Worm (Caenorhabditis elegans) whole organism, young adult: Measurements from ENCODE around the gene msp-36.

Source experiments
- B0035.1 ChIP-seq: sonication (generic microtip); optimal IDR thresholded peaks from 2 replicates; lab custom pipeline; 2016; ENCODE audit warnings: missing genetic modification characterization, mild to moderate bottlenecking, missing compliant biosample characterization, missing genotype, missing genetic modification reagents
- F39B2.1 ChIP-seq: fragments of 200-800 bp; sonication (Bioruptor generic); IDR thresholded peaks from 2 replicates; pipeline ENCODE4 v1.3.6; 2022; ENCODE audit warnings: missing genetic modification reagents, missing genetic modification characterization, missing compliant biosample characterization
- F57A8.1 ChIP-seq: fragments of 200-800 bp; sonication (Bioruptor generic); optimal IDR thresholded peaks from 2 replicates; lab custom pipeline; 2018; ENCODE audit warnings: mild to moderate bottlenecking, missing genetic modification characterization, moderate library complexity, missing compliant biosample characterization
- K12H6.12 ChIP-seq: fragments of 200-800 bp; sonication (Bioruptor generic); optimal IDR thresholded peaks from 2 replicates; lab custom pipeline; 2018; ENCODE audit warnings: mild to moderate bottlenecking, missing genetic modification characterization, missing compliant biosample characterization
- Y53G8AR.9 ChIP-seq: fragments of 200-800 bp; sonication (Bioruptor generic); conservative IDR thresholded peaks from 2 replicates; pipeline ENCODE4 v1.3.6; 2022; ENCODE audit warnings: missing genetic modification reagents, missing genetic modification characterization, missing compliant biosample characterization
- Y79H2A.3 ChIP-seq: fragments of 200-800 bp; sonication (Bioruptor generic); conservative IDR thresholded peaks from 2 replicates; pipeline ENCODE4 v1.3.6; 2022; ENCODE audit warnings: missing genetic modification reagents, missing genetic modification characterization, missing compliant biosample characterization
- ZK185.1 ChIP-seq: sonication (generic microtip); optimal IDR thresholded peaks from 2 replicates; lab custom pipeline; 2016; ENCODE audit warnings: mild to moderate bottlenecking, missing genetic modification characterization, missing compliant biosample characterization; ENCODE audit not compliant: poor library complexity, severe bottlenecking
- akir-1 ChIP-seq: fragments of 200-800 bp; sonication (Bioruptor generic); optimal IDR thresholded peaks from 2 replicates; lab custom pipeline; 2018; ENCODE audit warnings: mild to moderate bottlenecking, missing genetic modification characterization, moderate library complexity, missing compliant biosample characterization
- aptf-2 ChIP-seq: fragments of 200-800 bp; sonication (Bioruptor generic); conservative IDR thresholded peaks from 2 replicates; pipeline ENCODE4 v1.3.6; 2022; ENCODE audit warnings: missing genetic modification reagents, missing genetic modification characterization, missing compliant biosample characterization
- attf-3 ChIP-seq: fragments of 200-800 bp; sonication (Bioruptor generic); conservative IDR thresholded peaks from 2 replicates; pipeline ENCODE4 v1.3.6; 2022; ENCODE audit warnings: missing genetic modification reagents, missing genetic modification characterization, missing compliant biosample characterization
- bed-2 ChIP-seq: fragments of 200-800 bp; sonication (Bioruptor generic); IDR thresholded peaks from 2 replicates; pipeline ENCODE4 v1.3.6; 2022; ENCODE audit warnings: missing genetic modification reagents, missing genetic modification characterization, missing compliant biosample characterization
- ceh-91 ChIP-seq: fragments of 200-800 bp; sonication (Bioruptor generic); IDR thresholded peaks from 2 replicates; pipeline ENCODE4 v1.3.6; 2022; ENCODE audit warnings: missing genetic modification reagents, missing genetic modification characterization, missing compliant biosample characterization
- chd-7 ChIP-seq: sonication (generic microtip); optimal IDR thresholded peaks from 2 replicates; lab custom pipeline; 2016; ENCODE audit warnings: mild to moderate bottlenecking, missing genetic modification characterization, moderate library complexity, missing compliant biosample characterization
- dpff-1 ChIP-seq: sonication (generic microtip); optimal IDR thresholded peaks from 2 replicates; lab custom pipeline; 2017; ENCODE audit warnings: mild to moderate bottlenecking, missing genetic modification characterization, missing compliant biosample characterization
- dpl-1 ChIP-seq: fragments of 150-350 bp; optimal IDR thresholded peaks from 2 replicates; lab custom pipeline; 2014; ENCODE audit warnings: missing biosample characterization, missing genetic modification reagents, missing genetic modification characterization
- efl-1 ChIP-seq: fragments of 150-350 bp; optimal IDR thresholded peaks from 2 replicates; lab custom pipeline; 2014; ENCODE audit warnings: missing biosample characterization, missing genetic modification reagents, missing genetic modification characterization
- egrh-3 ChIP-seq: fragments of 200-800 bp; sonication (Bioruptor generic); IDR thresholded peaks from 2 replicates; pipeline ENCODE4 v1.3.6; 2022; ENCODE audit warnings: missing genetic modification reagents, missing genetic modification characterization, missing compliant biosample characterization
- fkh-3 ChIP-seq: sonication (generic microtip); optimal IDR thresholded peaks from 2 replicates; lab custom pipeline; 2016; ENCODE audit warnings: mild to moderate bottlenecking, missing genetic modification characterization, missing compliant biosample characterization
- him-1 ChIP-seq: sonication (generic microtip); optimal IDR thresholded peaks from 2 replicates; lab custom pipeline; 2016; ENCODE audit warnings: missing genotype, missing genetic modification reagents, missing genetic modification characterization, missing compliant biosample characterization
- hmg-1.2 ChIP-seq: fragments of 200-800 bp; sonication (Bioruptor generic); IDR thresholded peaks from 2 replicates; pipeline ENCODE4 v1.3.6; 2022; ENCODE audit warnings: missing genetic modification reagents, missing genetic modification characterization, missing compliant biosample characterization
- hrde-1 ChIP-seq: sonication (generic microtip); optimal IDR thresholded peaks from 2 replicates; lab custom pipeline; 2016; ENCODE audit warnings: missing genetic modification characterization, mild to moderate bottlenecking, missing compliant biosample characterization, moderate library complexity, missing genotype, missing genetic modification reagents, borderline replicate concordance
- lin-26 ChIP-seq: fragments of 200-800 bp; sonication (Bioruptor generic); IDR thresholded peaks from 2 replicates; pipeline ENCODE4 v1.3.6; 2022; ENCODE audit warnings: missing genetic modification reagents, missing genetic modification characterization, missing compliant biosample characterization
- lin-54 ChIP-seq: fragments of 200-800 bp; sonication (Bioruptor generic); optimal IDR thresholded peaks from 2 replicates; lab custom pipeline; 2018; ENCODE audit warnings: mild to moderate bottlenecking, missing genetic modification characterization, missing compliant biosample characterization
- lsy-27 ChIP-seq: sonication (generic microtip); optimal IDR thresholded peaks from 2 replicates; lab custom pipeline; 2017; ENCODE audit warnings: missing genetic modification characterization, mild to moderate bottlenecking, missing compliant biosample characterization, antibody characterized with exemption, missing genotype, borderline replicate concordance; ENCODE audit not compliant: insufficient read depth
- madf-3 ChIP-seq: fragments of 200-800 bp; sonication (Bioruptor generic); IDR thresholded peaks from 2 replicates; pipeline ENCODE4 v1.3.6; 2022; ENCODE audit warnings: missing genetic modification reagents, missing genetic modification characterization, missing compliant biosample characterization
- madf-6 ChIP-seq: fragments of 200-800 bp; sonication (Bioruptor generic); IDR thresholded peaks from 2 replicates; pipeline ENCODE4 v1.3.6; 2022; ENCODE audit warnings: missing genetic modification reagents, missing genetic modification characterization, missing compliant biosample characterization
- madf-8 ChIP-seq: fragments of 200-800 bp; sonication (Bioruptor generic); conservative IDR thresholded peaks from 2 replicates; pipeline ENCODE4 v1.3.6; 2022; ENCODE audit warnings: missing genetic modification reagents, missing genetic modification characterization, missing compliant biosample characterization
- rcor-1 ChIP-seq: fragments of 200-800 bp; sonication (Bioruptor generic); IDR thresholded peaks from 2 replicates; pipeline ENCODE4 v1.3.6; 2022; ENCODE audit warnings: missing genetic modification reagents, missing genetic modification characterization, missing compliant biosample characterization
- repo-1 ChIP-seq: sonication (generic microtip); optimal IDR thresholded peaks from 2 replicates; lab custom pipeline; 2017; ENCODE audit warnings: mild to moderate bottlenecking, missing genetic modification characterization, missing compliant biosample characterization
- unc-62 ChIP-seq: fragments of 150-350 bp; optimal IDR thresholded peaks from 2 replicates; lab custom pipeline; 2014; ENCODE audit warnings: missing biosample characterization, missing genetic modification reagents, missing genetic modification characterization
- ztf-3 ChIP-seq: fragments of 200-800 bp; sonication (Bioruptor generic); optimal IDR thresholded peaks from 2 replicates; lab custom pipeline; 2018; ENCODE audit warnings: mild to moderate bottlenecking, missing genetic modification characterization, missing compliant biosample characterization

The msp-36 gene

ce11 chrIV:10066456-10066855, 28.8 kb upstream of the msp-36 start (continued):
- TF ChIP-seq Y53G8AR.9 (GFP tag; lab: Robert Waterston, UW), result no peak
- TF ChIP-seq hmg-1.2 (GFP tag; lab: Robert Waterston, UW), result no peak
- TF ChIP-seq lsy-27 (tag; lab: Kevin White, UChicago), result no peak
- no peak for TF ChIP-seq unc-62 (GFP tag; lab: Kevin White, UChicago)
- TF ChIP-seq, all 124 proteins: peak for 0

ce11 chrIV:10067541-10067940, 27.7 kb upstream of the msp-36 start, which contains the start of gene cwn-2:
cwn-2 (plus strand) TSS chrIV:10067816.
- TF ChIP-seq F39B2.1 (GFP tag; lab: Robert Waterston, UW) (no peak), unc-62 (GFP tag; lab: Kevin White, UChicago) (no peak), ztf-3 (GFP tag; lab: Kevin White, UChicago) (no peak), chd-7 (no peak), fkh-3 (tag; lab: Kevin White, UChicago) (no peak), akir-1 (GFP tag; lab: Kevin White, UChicago) (no peak), lin-26 (no peak), Y79H2A.3 (GFP tag; lab: Robert Waterston, UW) (no peak), madf-3 (GFP tag; lab: Robert Waterston, UW) (no peak)

ce11 chrIV:10068266-10068665, 27.0 kb upstream of the msp-36 start:
- no peak for TF ChIP-seq lin-54 (GFP tag; lab: Kevin White, UChicago)
- TF ChIP-seq aptf-2 (GFP tag; lab: Robert Waterston, UW), result no peak
- TF ChIP-seq attf-3 (GFP tag; lab: Robert Waterston, UW), result no peak
- no peak for TF ChIP-seq rcor-1 (GFP tag; lab: Robert Waterston, UW)
- TF ChIP-seq F57A8.1 (GFP tag; lab: Kevin White, UChicago), result no peak
- TF ChIP-seq K12H6.12 (tag; lab: Kevin White, UChicago), result no peak
- TF ChIP-seq him-1 (tag; lab: Kevin White, UChicago), result no peak
- TF ChIP-seq hrde-1 (tag; lab: Kevin White, UChicago), result no peak
- no peak for TF ChIP-seq ceh-91 (GFP tag; lab: Robert Waterston, UW)
- no peak for TF ChIP-seq bed-2 (GFP tag; lab: Robert Waterston, UW)
- TF ChIP-seq dpff-1 (tag; lab: Kevin White, UChicago), result no peak

ce11 chrIV:10071121-10071520, 24.1 kb upstream of the msp-36 start:
- peak; percentile 38; the same call in 1 of the 2 replicates for TF ChIP-seq madf-8 (GFP tag; lab: Robert Waterston, UW)
- TF ChIP-seq efl-1 (GFP tag; lab: Kevin White, UChicago), result peak; percentile 42
- peak; percentile 57; the same call in 1 of the 2 replicates for TF ChIP-seq egrh-3 (GFP tag; lab: Robert Waterston, UW)
- TF ChIP-seq madf-6 (GFP tag; lab: Robert Waterston, UW), result peak; percentile 75

- TF ChIP-seq repo-1 (tag; lab: Kevin White, UChicago), result no peak
- no peak for TF ChIP-seq chd-7
- no peak for TF ChIP-seq dpl-1 (GFP tag; lab: Kevin White, UChicago)
- TF ChIP-seq ZK185.1 (tag; lab: Kevin White, UChicago), result no peak
- TF ChIP-seq B0035.1, result no peak
- no peak for TF ChIP-seq K12H6.12 (tag; lab: Kevin White, UChicago)
Measured at ce11 chrIV:10072527-10072926, 22.7 kb upstream of the msp-36 start, which contains the start of gene W01B6.3. W01B6.3 (minus strand) TSS chrIV:10072627.
